Fruit fly (Drosophila melanogaster) whole organism, embryonic: ENCODE measurements around the gene kay.
A peak's percentile ranks its signal among the peaks of the same experiment; 100 is the strongest.

Source experiments
- CG10366 ChIP-seq: fragments of 200-800 bp; sonication (Bioruptor generic); IDR thresholded peaks from 2 replicates; pipeline ENCODE4 v1.3.6; 2022; ENCODE audit warnings: missing biosample characterization, missing genetic modification characterization
- CG10462 ChIP-seq: fragments of 200-800 bp; sonication (Bioruptor generic); optimal IDR thresholded peaks from 2 replicates; lab custom pipeline; 2016; ENCODE audit warnings: missing biosample characterization, missing genetic modification characterization
- CG12155 ChIP-seq: fragments of 200-800 bp; sonication (Bioruptor generic); optimal IDR thresholded peaks from 3 replicates; lab custom pipeline; 2016; ENCODE audit warnings: missing biosample characterization, missing genetic modification characterization
- CG1233 ChIP-seq: fragments of 200-800 bp; sonication (Bioruptor generic); optimal IDR thresholded peaks from 4 replicates; lab custom pipeline; 2018; ENCODE audit warnings: missing biosample characterization, mild to moderate bottlenecking, missing genetic modification characterization
- CG13123 ChIP-seq: fragments of 200-800 bp; sonication (Bioruptor generic); optimal IDR thresholded peaks from 2 replicates; lab custom pipeline; 2016; ENCODE audit warnings: missing biosample characterization, missing genetic modification characterization
- CG14860 ChIP-seq: fragments of 200-800 bp; sonication (Bioruptor generic); IDR thresholded peaks from 3 replicates; pipeline ENCODE4 v1.3.6; 2022; ENCODE audit warnings: missing biosample characterization, missing genetic modification characterization; ENCODE audit not compliant: partially characterized antibody
- CG17385 ChIP-seq: fragments of 200-800 bp; sonication (Bioruptor generic); optimal IDR thresholded peaks from 3 replicates; lab custom pipeline; 2018; ENCODE audit warnings: missing biosample characterization, mild to moderate bottlenecking, missing genetic modification characterization
- CG17802 ChIP-seq: fragments of 200-800 bp; sonication (Bioruptor generic); optimal IDR thresholded peaks from 2 replicates; lab custom pipeline; 2018; ENCODE audit warnings: missing biosample characterization, mild to moderate bottlenecking, missing genetic modification characterization, moderate library complexity
- CG31365 ChIP-seq: fragments of 200-800 bp; sonication (Bioruptor generic); optimal IDR thresholded peaks from 2 replicates; lab custom pipeline; 2018; ENCODE audit warnings: missing biosample characterization, mild to moderate bottlenecking, missing genetic modification characterization
- CG42726 ChIP-seq: fragments of 200-800 bp; sonication (Bioruptor generic); IDR thresholded peaks from 2 replicates; pipeline ENCODE4 v1.3.6; 2022; ENCODE audit warnings: missing biosample characterization, missing genetic modification characterization; ENCODE audit not compliant: partially characterized antibody
- CG4424 ChIP-seq: fragments of 200-800 bp; sonication (Bioruptor generic); optimal IDR thresholded peaks from 3 replicates; lab custom pipeline; 2016; ENCODE audit warnings: missing biosample characterization, missing genetic modification characterization
- CG4617 ChIP-seq: fragments of 200-800 bp; sonication (Bioruptor generic); optimal IDR thresholded peaks from 3 replicates; lab custom pipeline; 2016; ENCODE audit warnings: missing biosample characterization, missing genetic modification characterization, borderline replicate concordance
- CG6175 ChIP-seq: fragments of 200-800 bp; sonication (Bioruptor generic); IDR thresholded peaks from 3 replicates; pipeline ENCODE4 v1.3.6; 2022; ENCODE audit warnings: missing biosample characterization, missing genetic modification characterization
- CG7357 ChIP-seq: fragments of 200-800 bp; sonication (Bioruptor generic); IDR thresholded peaks from 3 replicates; pipeline ENCODE4 v1.3.6; 2022; ENCODE audit warnings: missing biosample characterization, missing genetic modification characterization
- CG7963 ChIP-seq: fragments of 200-800 bp; sonication (Bioruptor generic); IDR thresholded peaks from 3 replicates; pipeline ENCODE4 v1.3.6; 2022; ENCODE audit warnings: missing biosample characterization, missing genetic modification characterization; ENCODE audit not compliant: partially characterized antibody
- CG7987 ChIP-seq: fragments of 200-800 bp; sonication (Bioruptor generic); optimal IDR thresholded peaks from 2 replicates; lab custom pipeline; 2018; ENCODE audit warnings: missing biosample characterization, mild to moderate bottlenecking, missing genetic modification characterization, moderate library complexity
- CG8765 ChIP-seq: fragments of 200-800 bp; sonication (Bioruptor generic); IDR thresholded peaks from 2 replicates; pipeline ENCODE4 v1.3.6; 2022; ENCODE audit warnings: missing biosample characterization, missing genetic modification characterization
- CG9932 ChIP-seq: fragments of 200-800 bp; sonication (Bioruptor generic); IDR thresholded peaks from 2 replicates; pipeline ENCODE4 v1.3.6; 2022; ENCODE audit warnings: missing biosample characterization, missing genetic modification characterization
- Chrac-16 ChIP-seq: fragments of 200-800 bp; sonication (Bioruptor generic); optimal IDR thresholded peaks from 3 replicates; lab custom pipeline; 2016; ENCODE audit warnings: missing biosample characterization, missing genetic modification characterization
- CoRest ChIP-seq: fragments of 200-800 bp; sonication (Bioruptor generic); optimal IDR thresholded peaks from 3 replicates; lab custom pipeline; 2018; ENCODE audit warnings: missing biosample characterization, mild to moderate bottlenecking, missing genetic modification characterization, moderate library complexity
- Ets65A ChIP-seq: fragments of 200-800 bp; sonication (Bioruptor generic); peaks from one replicate; lab custom pipeline; 2016; ENCODE audit warnings: missing biosample characterization, missing genetic modification characterization
- Ets97D ChIP-seq: fragments of 200-800 bp; sonication (Bioruptor generic); optimal IDR thresholded peaks from 3 replicates; lab custom pipeline; 2016; ENCODE audit warnings: missing biosample characterization, missing genetic modification characterization
- Hey ChIP-seq: fragments of 200-800 bp; sonication (Bioruptor generic); optimal IDR thresholded peaks from 3 replicates; lab custom pipeline; 2018; ENCODE audit warnings: missing biosample characterization, mild to moderate bottlenecking, missing genetic modification characterization
- Mrtf ChIP-seq: fragments of 200-800 bp; sonication (Bioruptor generic); IDR thresholded peaks from 3 replicates; pipeline ENCODE4 v1.3.6; 2022; ENCODE audit warnings: missing biosample characterization, missing genetic modification characterization
- NC2α ChIP-seq: fragments of 200-800 bp; sonication (Bioruptor generic); optimal IDR thresholded peaks from 2 replicates; lab custom pipeline; 2016; ENCODE audit warnings: missing biosample characterization, missing genetic modification characterization
- Nf-YC ChIP-seq: fragments of 200-800 bp; optimal IDR thresholded peaks from 3 replicates; lab custom pipeline; 2019; ENCODE audit warnings: missing biosample characterization, mild to moderate bottlenecking, missing genetic modification characterization, moderate library complexity
- Rfx ChIP-seq: fragments of 200-800 bp; sonication (Bioruptor generic); IDR thresholded peaks from 2 replicates; pipeline ENCODE4 v1.3.6; 2022; ENCODE audit warnings: missing biosample characterization, missing genetic modification characterization
- Rx ChIP-seq: fragments of 200-800 bp; sonication (Bioruptor generic); IDR thresholded peaks from 2 replicates; pipeline ENCODE4 v1.3.6; 2022; ENCODE audit warnings: missing biosample characterization, missing genetic modification characterization
- Tbp ChIP-seq: fragments of >200 bp; optimal IDR thresholded peaks from 2 replicates; lab custom pipeline; 2018; ENCODE audit warnings: missing biosample characterization, missing genetic modification characterization
- YL-1 ChIP-seq: fragments of 200-800 bp; sonication (Bioruptor generic); optimal IDR thresholded peaks from 3 replicates; lab custom pipeline; 2017; ENCODE audit warnings: missing biosample characterization, mild to moderate bottlenecking, missing genetic modification characterization
- al ChIP-seq: fragments of 200-800 bp; sonication (Bioruptor generic); IDR thresholded peaks from 2 replicates; pipeline ENCODE4 v1.3.6; 2022; ENCODE audit warnings: missing biosample characterization, missing genetic modification characterization
- ato ChIP-seq: fragments of 200-800 bp; sonication (Bioruptor generic); IDR thresholded peaks from 2 replicates; pipeline ENCODE4 v1.3.6; 2022; ENCODE audit warnings: missing biosample characterization, missing genetic modification characterization; ENCODE audit not compliant: partially characterized antibody
- chif ChIP-seq, 2 experiments: fragments of 200-800 bp; sonication (Bioruptor generic); optimal IDR thresholded peaks; 3 replicates each; lab custom pipeline; 2016; ENCODE audit warnings: missing biosample characterization in 2 of 2, missing genetic modification characterization in 2 of 2
- ci ChIP-seq: fragments of 200-800 bp; sonication (Bioruptor generic); IDR thresholded peaks from 3 replicates; pipeline ENCODE4 v1.3.6; 2022; ENCODE audit warnings: missing biosample characterization, missing genetic modification characterization
- disco-r ChIP-seq: fragments of 200-800 bp; sonication (Bioruptor generic); optimal IDR thresholded peaks from 2 replicates; lab custom pipeline; 2016; ENCODE audit warnings: missing biosample characterization, missing genetic modification characterization
- emc ChIP-seq: fragments of 200-800 bp; sonication (Bioruptor generic); optimal IDR thresholded peaks from 2 replicates; lab custom pipeline; 2016; ENCODE audit warnings: missing biosample characterization, missing genetic modification characterization
- fd64A ChIP-seq: fragments of 200-800 bp; sonication (Bioruptor generic); optimal IDR thresholded peaks from 3 replicates; lab custom pipeline; 2018; ENCODE audit warnings: missing biosample characterization, mild to moderate bottlenecking, missing genetic modification characterization
- gem ChIP-seq: fragments of 200-800 bp; sonication (Bioruptor generic); optimal IDR thresholded peaks from 2 replicates; lab custom pipeline; 2019; ENCODE audit warnings: missing biosample characterization, mild to moderate bottlenecking, missing genetic modification characterization, moderate library complexity
- jing ChIP-seq: fragments of 200-800 bp; sonication (Bioruptor generic); optimal IDR thresholded peaks from 2 replicates; lab custom pipeline; 2018; ENCODE audit warnings: missing biosample characterization, mild to moderate bottlenecking, missing genetic modification characterization
- kni ChIP-seq: fragments of 200-800 bp; sonication (Bioruptor generic); optimal IDR thresholded peaks from 3 replicates; lab custom pipeline; 2017; ENCODE audit warnings: mild to moderate bottlenecking, missing biosample characterization, missing genetic modification reagents, missing genetic modification characterization
- lola ChIP-seq, 3 experiments: fragments of >200 bp in 2 of 3; fragments of 200-800 bp in 1 of 3; sonication (Bioruptor generic) in 1 of 3; optimal IDR thresholded peaks; 2 replicates each; lab custom pipeline; 2017 to 2019; ENCODE audit warnings: missing biosample characterization in 3 of 3, missing genetic modification characterization in 3 of 3, mild to moderate bottlenecking in 1 of 3, moderate library complexity in 1 of 3
- nau ChIP-seq: fragments of 200-800 bp; sonication (Bioruptor generic); optimal IDR thresholded peaks from 3 replicates; lab custom pipeline; 2017; ENCODE audit warnings: missing biosample characterization, mild to moderate bottlenecking, missing genetic modification characterization, missing genetic modification reagents
- pros ChIP-seq: fragments of 200-800 bp; sonication (Bioruptor generic); optimal IDR thresholded peaks from 3 replicates; lab custom pipeline; 2019; ENCODE audit warnings: missing biosample characterization, mild to moderate bottlenecking, missing genetic modification characterization, moderate library complexity
- pum ChIP-seq: fragments of 200-800 bp; sonication (Bioruptor generic); optimal IDR thresholded peaks from 2 replicates; lab custom pipeline; 2016; ENCODE audit warnings: missing biosample characterization, missing genetic modification characterization
- scrt ChIP-seq: fragments of 200-800 bp; sonication (Bioruptor generic); optimal IDR thresholded peaks from 2 replicates; lab custom pipeline; 2018; ENCODE audit warnings: missing biosample characterization, mild to moderate bottlenecking, missing genetic modification characterization, moderate library complexity
- shn ChIP-seq: fragments of 200-800 bp; sonication (Bioruptor generic); optimal IDR thresholded peaks from 3 replicates; lab custom pipeline; 2016; ENCODE audit warnings: missing biosample characterization, missing genetic modification characterization
- sqz ChIP-seq: fragments of 200-800 bp; sonication (Bioruptor generic); optimal IDR thresholded peaks from 3 replicates; lab custom pipeline; 2018; ENCODE audit warnings: missing biosample characterization, mild to moderate bottlenecking, missing genetic modification characterization
- vnd ChIP-seq: fragments of 200-800 bp; sonication (Bioruptor generic); IDR thresholded peaks from 3 replicates; pipeline ENCODE4 v1.3.6; 2022; ENCODE audit warnings: missing biosample characterization, missing genetic modification characterization; ENCODE audit not compliant: partially characterized antibody
- zfh2 ChIP-seq: fragments of 200-800 bp; sonication (Bioruptor generic); optimal IDR thresholded peaks from 2 replicates; lab custom pipeline; 2016; ENCODE audit warnings: missing biosample characterization, missing genetic modification characterization

The kay gene

dm6 chr3R:29772090-29772794 is 6.4 kb downstream of the kay start (continued):
- peak; percentile 49 for TF ChIP-seq CG1233 (GFP tag; lab: Kevin White, UChicago)
- TF ChIP-seq Tbp (GFP tag; lab: Kevin White, UChicago) = no peak
- TF ChIP-seq Rfx (GFP tag; lab: Robert Waterston, UW) = peak; percentile 71
- no peak for TF ChIP-seq nau (GFP tag; lab: Kevin White, UChicago)
- TF ChIP-seq ato (GFP tag; lab: Robert Waterston, UW) = no peak
- TF ChIP-seq gem = peak; percentile 63
- TF ChIP-seq CG17802 (tag; lab: Kevin White, UChicago) = no peak
- no peak for TF ChIP-seq YL-1
- peak; percentile 62 for TF ChIP-seq CG4424
- no peak for TF ChIP-seq pros (GFP tag; lab: Kevin White, UChicago)
- 0 out of 3 replicates have a peak, but pooled peaks have one; percentile 15 for TF ChIP-seq CG14860
- TF ChIP-seq shn (GFP tag; lab: Kevin White, UChicago) = no peak
- no peak for TF ChIP-seq CG42726
- no peak for TF ChIP-seq CG17385
- TF ChIP-seq Mrtf = 0 out of 3 replicates have a peak, but pooled peaks have one; percentile 39
- no peak for TF ChIP-seq CG13123
- TF ChIP-seq CG4617 (GFP tag; lab: Kevin White, UChicago) = no peak
- TF ChIP-seq chif (GFP tag; optimal IDR thresholded peaks at IDR 0.05; lab: Kevin White, UChicago) = no peak
- peak; percentile 48; the same call in 1 of the 2 replicates for TF ChIP-seq CG8765
- no peak for TF ChIP-seq CG10462 (GFP tag; lab: Kevin White, UChicago)
- TF ChIP-seq al (GFP tag; lab: Robert Waterston, UW) = 0 out of 2 replicates have a peak, but pooled peaks have one; percentile 22
- no peak for TF ChIP-seq ci
- TF ChIP-seq CoRest (tag; lab: Kevin White, UChicago) = peak; percentile 63
- TF ChIP-seq Hey (tag; lab: Kevin White, UChicago) = no peak
- TF ChIP-seq zfh2 = no peak
- TF ChIP-seq CG7357 (GFP tag; lab: Robert Waterston, UW) = no peak
- TF ChIP-seq CG7963 (GFP tag; lab: Robert Waterston, UW) = no peak
- peak; percentile 49 for TF ChIP-seq CG9932
- TF ChIP-seq Rx (GFP tag; lab: Robert Waterston, UW) = no peak
- no peak for TF ChIP-seq emc (GFP tag; lab: Kevin White, UChicago)
- TF ChIP-seq CG7987 (GFP tag; lab: Kevin White, UChicago) = no peak
- TF ChIP-seq CG6175 (GFP tag; lab: Robert Waterston, UW) = no peak
- TF ChIP-seq fd64A (GFP tag; lab: Kevin White, UChicago) = no peak
- peak; percentile 25; the same call in 1 of the 2 replicates for TF ChIP-seq CG10366 (GFP tag; lab: Robert Waterston, UW)
- TF ChIP-seq CG12155 = no peak
- TF ChIP-seq CG31365 (tag; lab: Kevin White, UChicago) = no peak
- TF ChIP-seq pum = peak; percentile 3
- no peak for TF ChIP-seq sqz (GFP tag; lab: Kevin White, UChicago)
- TF ChIP-seq Ets97D (GFP tag; lab: Kevin White, UChicago) = no peak
- TF ChIP-seq lola (GFP tag; optimal IDR thresholded peaks at IDR 0.05; lab: Kevin White, UChicago) = peak in 1 of 3 experiments; percentile 69
- no peak for TF ChIP-seq scrt (GFP tag; lab: Kevin White, UChicago)
- TF ChIP-seq vnd (GFP tag; lab: Robert Waterston, UW) = 0 out of 3 replicates have a peak, but pooled peaks have one; percentile 21
- no peak for TF ChIP-seq jing (GFP tag; lab: Kevin White, UChicago)
- TF ChIP-seq Nf-YC (tag; lab: Kevin White, UChicago) = no peak
- TF ChIP-seq NC2α = no peak
- TF ChIP-seq kni (GFP tag; lab: Kevin White, UChicago) = no peak
- no peak for TF ChIP-seq disco-r (GFP tag; lab: Kevin White, UChicago)
- TF ChIP-seq Ets65A = peak; percentile 94
- TF ChIP-seq Chrac-16 = peak; percentile 14
